Worm (Caenorhabditis elegans) whole organism, midembryonic: ENCODE measurements around the gene bcmo-2.

Experiments
- T22C8.4 ChIP-seq: fragments of 200-800 bp; sonication (Bioruptor generic); IDR thresholded peaks from 2 replicates; pipeline ENCODE4 v1.3.6; 2022; ENCODE audit warnings: missing genetic modification characterization, missing compliant biosample characterization
- cog-1 ChIP-seq: sonication (generic microtip); optimal IDR thresholded peaks from 2 replicates; lab custom pipeline; 2016; ENCODE audit warnings: missing genetic modification characterization, missing compliant biosample characterization
- flt-1 ChIP-seq: fragments of 200-800 bp; sonication (Bioruptor generic); IDR thresholded peaks from 2 replicates; pipeline ENCODE4 v1.3.6; 2022; ENCODE audit warnings: missing genetic modification characterization, missing compliant biosample characterization
- klf-2 ChIP-seq: fragments of 200-800 bp; sonication (Bioruptor generic); conservative IDR thresholded peaks from 2 replicates; pipeline ENCODE4 v1.3.6; 2022; ENCODE audit warnings: missing genetic modification reagents, missing genetic modification characterization, missing compliant biosample characterization
- med-1 ChIP-seq: sonication (generic microtip); optimal IDR thresholded peaks from 2 replicates; lab custom pipeline; 2017; ENCODE audit warnings: missing genetic modification characterization, mild to moderate bottlenecking, missing compliant biosample characterization, antibody characterized with exemption, missing genetic modification reagents; ENCODE audit not compliant: insufficient read depth
- ref-1 ChIP-seq: fragments of 200-800 bp; sonication (Bioruptor generic); conservative IDR thresholded peaks from 2 replicates; pipeline ENCODE4 v1.3.6; 2022; ENCODE audit warnings: missing genetic modification reagents, missing genetic modification characterization, missing compliant biosample characterization
- tab-1 ChIP-seq: fragments of 200-800 bp; sonication (Bioruptor generic); IDR thresholded peaks from 2 replicates; pipeline ENCODE4 v1.3.6; 2022; ENCODE audit warnings: missing genetic modification characterization, missing compliant biosample characterization
- ztf-23 ChIP-seq: fragments of 200-800 bp; sonication (Bioruptor generic); IDR thresholded peaks from 2 replicates; pipeline ENCODE4 v1.3.6; 2022; ENCODE audit warnings: missing genetic modification reagents, missing genetic modification characterization, missing compliant biosample characterization
- ztf-29 ChIP-seq: fragments of 200-800 bp; sonication (Bioruptor generic); IDR thresholded peaks from 2 replicates; pipeline ENCODE4 v1.3.6; 2022; ENCODE audit warnings: missing genetic modification reagents, missing genetic modification characterization, missing compliant biosample characterization

Gene bcmo-2

DNA sequence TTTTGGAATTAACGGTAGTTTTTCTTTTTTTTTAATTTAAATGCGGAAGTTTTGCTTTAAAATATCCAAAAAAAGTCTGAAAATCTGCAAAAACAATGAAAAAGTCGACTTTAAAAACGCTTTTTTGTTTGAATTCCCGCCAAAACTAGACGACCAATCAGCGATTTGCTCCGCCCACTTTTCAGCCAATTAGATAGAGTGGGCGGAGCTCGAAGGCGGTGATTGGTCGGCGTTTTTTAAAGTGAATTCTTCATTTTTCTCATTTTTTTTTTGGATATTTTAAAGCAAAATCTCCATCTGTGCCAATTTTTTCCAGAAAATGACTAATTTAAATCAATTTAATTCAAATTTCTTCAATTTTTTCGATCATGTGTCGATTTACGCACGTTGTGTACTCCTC is 20.6 kb upstream of the bcmo-2 start:
- TF ChIP-seq ztf-23 (no peak), ref-1 (GFP tag; lab: Robert Waterston, UW) (no peak), ztf-29 (GFP tag; lab: Robert Waterston, UW) (no peak), T22C8.4 (GFP tag; lab: Robert Waterston, UW) (no peak), flt-1 (GFP tag; lab: Robert Waterston, UW) (no peak), klf-2 (GFP tag; lab: Robert Waterston, UW) (no peak), tab-1 (GFP tag; lab: Robert Waterston, UW) (no peak), cog-1 (no peak), med-1 (GFP tag; lab: Kevin White, UChicago) (no peak)

DNA sequence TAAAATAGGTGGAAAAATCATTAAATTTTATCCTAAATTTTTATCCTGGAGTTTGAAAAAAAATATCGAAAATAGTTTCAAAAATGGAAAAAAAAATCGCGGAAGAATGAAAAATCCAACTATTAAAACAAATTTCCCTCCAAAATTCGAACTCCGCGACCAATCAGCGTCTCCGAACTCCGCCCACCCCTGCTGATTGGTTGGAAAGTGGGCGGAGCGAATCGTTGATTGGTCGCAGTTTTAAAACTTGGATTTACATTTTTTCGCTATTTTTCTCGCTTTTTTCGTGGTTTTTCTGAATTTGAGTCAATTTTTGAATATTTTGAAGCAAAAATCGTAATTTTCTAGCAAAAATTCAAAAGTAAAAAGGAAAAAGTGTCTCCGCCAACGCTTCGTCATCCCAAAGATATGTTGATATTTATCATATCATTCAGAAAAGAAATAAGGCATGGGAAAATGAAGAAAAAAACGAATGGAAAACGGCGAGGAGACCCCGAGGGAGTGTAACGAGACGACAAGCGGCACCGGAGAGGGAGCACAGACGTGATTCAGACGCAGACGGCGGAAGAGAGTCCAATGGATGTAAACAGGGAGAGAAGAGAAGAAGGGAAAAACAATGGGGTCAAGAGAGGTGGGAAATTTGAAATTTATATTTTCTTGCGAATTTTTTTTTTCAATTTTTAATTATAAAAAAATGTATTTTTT is 20.0 kb upstream of the bcmo-2 start:
- TF ChIP-seq T22C8.4 (GFP tag; lab: Robert Waterston, UW) (no peak), tab-1 (GFP tag; lab: Robert Waterston, UW) (no peak), cog-1 (peak; percentile 8), ref-1 (GFP tag; lab: Robert Waterston, UW) (no peak)

DNA sequence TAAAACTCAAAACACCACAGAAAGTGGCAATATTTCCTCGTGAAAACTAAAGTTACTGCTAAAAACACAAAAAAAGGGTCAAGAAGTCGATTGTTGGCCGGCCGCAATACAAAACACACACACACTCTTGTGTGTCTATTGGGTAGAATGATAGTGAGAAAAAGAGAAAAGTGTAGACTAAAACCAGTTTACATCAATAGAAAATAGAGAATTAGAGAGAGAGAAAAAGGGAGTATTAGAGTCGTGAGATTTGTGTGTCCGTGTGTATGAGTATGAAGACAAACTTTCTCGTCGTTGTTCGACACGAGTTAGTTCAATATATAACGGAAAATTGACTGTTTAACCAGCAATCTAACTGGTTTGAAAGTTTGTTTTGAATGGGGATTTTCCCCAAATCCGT is 18.8 kb upstream of the bcmo-2 start:
- TF ChIP-seq T22C8.4 (GFP tag; lab: Robert Waterston, UW): no peak
- TF ChIP-seq ztf-23: no peak
- TF ChIP-seq tab-1 (GFP tag; lab: Robert Waterston, UW): no peak
- no peak for TF ChIP-seq ref-1 (GFP tag; lab: Robert Waterston, UW)
- TF ChIP-seq flt-1 (GFP tag; lab: Robert Waterston, UW): no peak
- TF ChIP-seq cog-1: no peak
- TF ChIP-seq ztf-29 (GFP tag; lab: Robert Waterston, UW): no peak
- TF ChIP-seq klf-2 (GFP tag; lab: Robert Waterston, UW): no peak
- no peak for TF ChIP-seq med-1 (GFP tag; lab: Kevin White, UChicago)

DNA sequence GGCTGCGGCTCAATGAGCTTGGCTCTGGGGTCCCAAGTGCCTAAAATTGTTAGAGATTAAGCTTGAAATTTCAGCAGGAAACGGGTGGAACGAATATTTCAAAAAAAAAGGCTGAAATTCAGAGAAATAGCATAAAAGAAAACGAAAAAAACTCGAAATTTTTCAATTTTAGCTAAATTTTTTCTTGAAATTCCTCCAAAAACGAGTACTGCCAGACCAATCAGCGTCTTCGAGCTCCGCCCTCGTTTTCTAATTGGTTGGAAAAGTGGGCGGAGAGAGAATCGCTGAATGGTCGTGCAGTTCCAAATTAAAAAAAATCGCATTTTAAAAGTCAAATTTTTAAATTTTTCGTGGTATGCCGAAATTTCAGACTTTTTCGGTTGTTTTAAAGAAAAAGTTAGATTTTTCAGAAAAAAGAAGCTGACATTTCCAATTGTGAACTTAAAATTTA is 17.3 kb upstream of the bcmo-2 start, which contains the start of gene plpp-1.1:
Gene plpp-1.1, minus strand, starts transcription at position 51 of the 451 bp plus-strand sequence.
- TF ChIP-seq T22C8.4 (GFP tag; lab: Robert Waterston, UW): no peak

DNA sequence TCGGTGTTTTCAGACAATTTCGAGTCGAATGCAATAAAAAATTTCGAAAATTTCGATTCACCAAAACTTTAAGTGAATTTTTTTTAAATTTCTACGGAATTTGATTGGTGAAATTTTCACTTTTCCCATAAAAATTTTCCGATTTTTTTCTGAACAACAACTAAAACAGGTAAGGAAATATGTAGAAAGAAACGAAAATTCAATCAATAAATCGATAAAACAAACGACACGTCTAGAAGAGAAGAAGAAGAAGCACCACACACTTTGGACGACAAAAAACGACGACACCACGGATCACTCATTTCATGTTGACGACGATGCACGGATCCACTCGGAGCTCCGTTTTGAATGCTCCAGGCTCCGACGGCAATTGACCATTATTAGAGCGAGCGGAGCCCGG is 12.1 kb upstream of the bcmo-2 start:
- TF ChIP-seq ztf-29 (GFP tag; lab: Robert Waterston, UW): no peak
- no peak for TF ChIP-seq klf-2 (GFP tag; lab: Robert Waterston, UW)
- no peak for TF ChIP-seq med-1 (GFP tag; lab: Kevin White, UChicago)
- no peak for TF ChIP-seq tab-1 (GFP tag; lab: Robert Waterston, UW)
- no peak for TF ChIP-seq ref-1 (GFP tag; lab: Robert Waterston, UW)
- no peak for TF ChIP-seq T22C8.4 (GFP tag; lab: Robert Waterston, UW)
- no peak for TF ChIP-seq cog-1
- no peak for TF ChIP-seq ztf-23
- no peak for TF ChIP-seq flt-1 (GFP tag; lab: Robert Waterston, UW)

DNA sequence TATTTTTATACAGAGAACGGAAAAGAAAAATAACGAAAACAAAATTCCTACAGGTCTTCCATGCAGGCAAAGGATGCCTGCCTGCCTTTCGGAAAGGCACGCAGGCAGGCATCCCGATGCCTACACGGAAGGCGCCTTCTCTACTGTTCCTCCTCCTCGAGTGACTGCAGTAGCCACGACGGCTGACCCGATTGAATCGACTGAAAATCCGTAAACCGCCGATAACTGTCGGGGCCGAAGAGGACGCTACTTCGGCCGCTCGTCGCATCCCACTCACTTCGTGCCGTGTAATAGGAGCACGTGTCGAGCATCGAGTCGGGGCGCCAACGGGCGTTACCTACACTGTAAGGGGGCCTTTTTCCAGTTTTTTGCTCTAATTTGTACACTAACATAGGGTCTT is 10.0 kb upstream of the bcmo-2 start:
- TF ChIP-seq ztf-23: no peak
- no peak for TF ChIP-seq cog-1
- TF ChIP-seq T22C8.4 (GFP tag; lab: Robert Waterston, UW): no peak
- no peak for TF ChIP-seq ref-1 (GFP tag; lab: Robert Waterston, UW)
- TF ChIP-seq med-1 (GFP tag; lab: Kevin White, UChicago): no peak
- no peak for TF ChIP-seq flt-1 (GFP tag; lab: Robert Waterston, UW)
- TF ChIP-seq klf-2 (GFP tag; lab: Robert Waterston, UW): no peak
- TF ChIP-seq tab-1 (GFP tag; lab: Robert Waterston, UW): no peak
- TF ChIP-seq ztf-29 (GFP tag; lab: Robert Waterston, UW): no peak

DNA sequence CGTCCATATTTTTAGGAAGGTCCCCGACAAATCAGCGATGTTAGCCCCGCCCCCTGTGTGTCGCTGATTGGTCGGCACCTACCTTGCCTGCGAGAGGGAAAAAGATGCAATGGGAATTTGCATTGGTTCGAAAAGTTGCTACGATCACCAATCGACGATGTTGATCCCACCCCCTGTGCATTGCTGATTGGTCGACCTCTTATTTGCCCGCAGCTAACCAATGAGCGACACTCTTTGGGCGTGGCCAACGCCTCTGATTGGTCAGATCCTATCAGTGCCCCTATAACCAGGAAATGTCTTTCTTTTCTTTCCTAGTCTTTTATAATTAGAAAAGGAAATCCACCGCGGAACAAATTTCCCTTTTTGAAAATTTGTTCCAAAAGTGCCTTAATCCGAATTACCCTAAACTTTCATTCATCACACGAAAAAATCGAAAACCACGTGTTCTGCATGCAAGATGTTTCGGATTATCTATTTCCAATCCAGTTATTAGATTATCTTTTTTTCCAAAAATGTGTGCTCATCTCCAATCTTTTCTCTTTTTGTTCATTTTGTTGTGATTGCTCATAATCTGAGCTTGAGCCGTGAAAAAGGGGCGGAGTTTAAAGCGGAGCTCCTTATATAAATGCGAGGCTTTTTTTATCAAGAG is 7.5 kb upstream of the bcmo-2 start:
- TF ChIP-seq ref-1 (GFP tag; lab: Robert Waterston, UW) (no peak), ztf-23 (no peak), cog-1 (no peak), med-1 (GFP tag; lab: Kevin White, UChicago) (no peak), tab-1 (GFP tag; lab: Robert Waterston, UW) (no peak), klf-2 (GFP tag; lab: Robert Waterston, UW) (no peak), T22C8.4 (GFP tag; lab: Robert Waterston, UW) (no peak), ztf-29 (GFP tag; lab: Robert Waterston, UW) (no peak), flt-1 (GFP tag; lab: Robert Waterston, UW) (no peak)

DNA sequence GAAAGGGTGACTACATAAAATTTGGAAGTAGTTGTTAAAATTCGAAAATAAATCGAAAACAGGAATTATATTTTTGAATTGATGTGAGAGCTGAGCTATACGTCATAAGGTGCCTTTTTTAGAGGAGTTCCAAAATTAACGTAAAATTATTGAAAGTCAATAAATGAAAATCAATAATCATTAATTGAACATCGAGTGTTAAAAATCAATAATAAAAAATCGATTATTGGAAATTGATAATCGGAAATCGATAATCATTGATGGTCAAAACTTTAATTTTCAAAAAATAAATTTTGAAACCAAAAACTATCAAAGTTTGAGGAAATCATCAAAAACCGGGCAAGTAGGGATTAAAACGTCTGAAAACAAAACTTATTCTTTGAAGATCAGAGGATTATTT is 3.0 kb upstream of the bcmo-2 start:
- TF ChIP-seq ref-1 (GFP tag; lab: Robert Waterston, UW) (no peak), T22C8.4 (GFP tag; lab: Robert Waterston, UW) (peak; percentile 33; the same call in 1 of the 2 replicates), flt-1 (GFP tag; lab: Robert Waterston, UW) (no peak)

DNA sequence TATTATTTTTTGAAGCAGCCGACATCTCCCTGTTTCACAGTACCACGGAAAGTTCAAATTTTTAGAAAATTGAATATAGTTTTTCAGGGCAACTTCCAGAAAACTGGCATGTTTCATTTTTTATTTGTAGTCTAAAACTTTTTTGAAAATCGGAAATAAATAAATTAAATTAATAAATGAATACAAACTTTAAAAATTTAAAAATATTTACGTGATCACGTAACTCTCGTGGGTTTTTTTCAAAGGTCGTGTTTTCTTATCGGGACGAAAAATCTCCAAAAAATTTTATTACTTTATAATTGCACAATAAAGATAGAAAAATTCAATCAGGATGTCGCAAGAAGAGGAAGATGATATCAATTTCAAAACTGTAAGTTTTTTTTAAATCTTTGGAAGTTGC is 1.1 kb upstream of the bcmo-2 start, which contains the start of gene F53C3.1:
Gene F53C3.1, plus strand, starts transcription at position 301 of the 400 bp plus-strand sequence.
- TF ChIP-seq ztf-29 (GFP tag; lab: Robert Waterston, UW): no peak
- TF ChIP-seq med-1 (GFP tag; lab: Kevin White, UChicago): no peak
- TF ChIP-seq ztf-23: no peak
- no peak for TF ChIP-seq T22C8.4 (GFP tag; lab: Robert Waterston, UW)
- no peak for TF ChIP-seq klf-2 (GFP tag; lab: Robert Waterston, UW)
- no peak for TF ChIP-seq ref-1 (GFP tag; lab: Robert Waterston, UW)
